Worm (Caenorhabditis elegans) whole organism, young adult: ENCODE measurements around the gene Y39A1A.24.
A peak's percentile ranks its signal among the peaks of the same experiment; 100 is the strongest.

Source experiments
- B0035.1 ChIP-seq: sonication (generic microtip); optimal IDR thresholded peaks from 2 replicates; lab custom pipeline; 2016; ENCODE audit warnings: missing genetic modification characterization, mild to moderate bottlenecking, missing compliant biosample characterization, missing genotype, missing genetic modification reagents
- F10E7.11 ChIP-seq: sonication (generic microtip); optimal IDR thresholded peaks from 2 replicates; lab custom pipeline; 2017; ENCODE audit warnings: mild to moderate bottlenecking, missing genetic modification characterization, moderate library complexity, missing compliant biosample characterization
- F33H1.4 ChIP-seq: fragments of 200-800 bp; sonication (Bioruptor generic); IDR thresholded peaks from 2 replicates; pipeline ENCODE4 v1.3.6; 2022; ENCODE audit warnings: missing genetic modification reagents, missing genetic modification characterization, missing compliant biosample characterization
- F49E8.2 ChIP-seq: sonication (generic microtip); optimal IDR thresholded peaks from 3 replicates; lab custom pipeline; 2017; ENCODE audit warnings: missing genetic modification characterization, mild to moderate bottlenecking, missing compliant biosample characterization, antibody characterized with exemption, moderate library complexity; ENCODE audit not compliant: insufficient read depth
- Y79H2A.3 ChIP-seq: fragments of 200-800 bp; sonication (Bioruptor generic); conservative IDR thresholded peaks from 2 replicates; pipeline ENCODE4 v1.3.6; 2022; ENCODE audit warnings: missing genetic modification reagents, missing genetic modification characterization, missing compliant biosample characterization
- Y95B8A.8 ChIP-seq: fragments of 200-800 bp; sonication (Bioruptor generic); IDR thresholded peaks from 2 replicates; pipeline ENCODE4 v1.3.6; 2022; ENCODE audit warnings: missing genetic modification reagents, missing genetic modification characterization, missing compliant biosample characterization
- ZK185.1 ChIP-seq: sonication (generic microtip); optimal IDR thresholded peaks from 2 replicates; lab custom pipeline; 2016; ENCODE audit warnings: mild to moderate bottlenecking, missing genetic modification characterization, missing compliant biosample characterization; ENCODE audit not compliant: poor library complexity, severe bottlenecking
- athp-1 ChIP-seq: sonication (generic microtip); optimal IDR thresholded peaks from 2 replicates; lab custom pipeline; 2017; ENCODE audit warnings: mild to moderate bottlenecking, missing genetic modification characterization, missing compliant biosample characterization
- attf-3 ChIP-seq: fragments of 200-800 bp; sonication (Bioruptor generic); conservative IDR thresholded peaks from 2 replicates; pipeline ENCODE4 v1.3.6; 2022; ENCODE audit warnings: missing genetic modification reagents, missing genetic modification characterization, missing compliant biosample characterization
- attf-5 ChIP-seq: fragments of 200-800 bp; sonication (Bioruptor generic); optimal IDR thresholded peaks from 2 replicates; lab custom pipeline; 2018; ENCODE audit warnings: mild to moderate bottlenecking, missing genetic modification characterization, missing compliant biosample characterization
- cebp-1 ChIP-seq, 2 experiments: fragments of 200-800 bp in 1 of 2; sonication (Bioruptor generic) in 1 of 2; sonication (generic microtip) in 1 of 2; IDR thresholded peaks in 1 of 2; optimal IDR thresholded peaks in 1 of 2; 2 replicates each; pipeline versions ENCODE4 v1.3.6 to Lab custom; 2017 to 2022; ENCODE audit warnings: missing compliant biosample characterization in 2 of 2, missing genetic modification characterization in 2 of 2, mild to moderate bottlenecking in 1 of 2, missing genetic modification reagents in 1 of 2, moderate library complexity in 1 of 2
- ceh-40 ChIP-seq: fragments of 200-800 bp; sonication (Bioruptor generic); IDR thresholded peaks from 2 replicates; pipeline ENCODE4 v1.3.6; 2022; ENCODE audit warnings: missing genetic modification characterization, missing compliant biosample characterization
- ceh-91 ChIP-seq: fragments of 200-800 bp; sonication (Bioruptor generic); IDR thresholded peaks from 2 replicates; pipeline ENCODE4 v1.3.6; 2022; ENCODE audit warnings: missing genetic modification reagents, missing genetic modification characterization, missing compliant biosample characterization
- die-1 ChIP-seq: sonication (generic microtip); optimal IDR thresholded peaks from 2 replicates; lab custom pipeline; 2016; ENCODE audit warnings: missing genotype, mild to moderate bottlenecking, missing genetic modification characterization, missing compliant biosample characterization
- dpl-1 ChIP-seq: fragments of 150-350 bp; optimal IDR thresholded peaks from 2 replicates; lab custom pipeline; 2014; ENCODE audit warnings: missing biosample characterization, missing genetic modification reagents, missing genetic modification characterization
- egl-18 ChIP-seq: fragments of 200-800 bp; sonication (Bioruptor generic); IDR thresholded peaks from 2 replicates; pipeline ENCODE4 v1.3.6; 2022; ENCODE audit warnings: missing genetic modification reagents, missing genetic modification characterization, missing compliant biosample characterization
- ekl-4 ChIP-seq: fragments of 200-800 bp; sonication (Bioruptor generic); IDR thresholded peaks from 2 replicates; pipeline ENCODE4 v1.3.6; 2022; ENCODE audit warnings: missing genetic modification reagents, missing genetic modification characterization, missing compliant biosample characterization
- gei-17 ChIP-seq: fragments of 200-800 bp; sonication (Bioruptor generic); optimal IDR thresholded peaks from 2 replicates; lab custom pipeline; 2018; ENCODE audit warnings: mild to moderate bottlenecking, missing genetic modification characterization, missing compliant biosample characterization
- him-1 ChIP-seq: sonication (generic microtip); optimal IDR thresholded peaks from 2 replicates; lab custom pipeline; 2016; ENCODE audit warnings: missing genotype, missing genetic modification reagents, missing genetic modification characterization, missing compliant biosample characterization
- hmg-1.2 ChIP-seq: fragments of 200-800 bp; sonication (Bioruptor generic); IDR thresholded peaks from 2 replicates; pipeline ENCODE4 v1.3.6; 2022; ENCODE audit warnings: missing genetic modification reagents, missing genetic modification characterization, missing compliant biosample characterization
- hsf-1 ChIP-seq: fragments of 200-800 bp; sonication (Bioruptor generic); IDR thresholded peaks from 2 replicates; pipeline ENCODE4 v1.3.6; 2022; ENCODE audit warnings: missing genetic modification reagents, missing genetic modification characterization, missing compliant biosample characterization
- let-607 ChIP-seq, 2 experiments: fragments of 200-800 bp in 1 of 2; sonication (Bioruptor generic) in 1 of 2; sonication (generic microtip) in 1 of 2; optimal IDR thresholded peaks; 2 replicates each; lab custom pipeline; 2016 to 2018; ENCODE audit warnings: mild to moderate bottlenecking in 2 of 2, missing compliant biosample characterization in 2 of 2, missing genetic modification characterization in 2 of 2, moderate library complexity in 2 of 2, missing genotype in 1 of 2
- lin-40 ChIP-seq: sonication (generic microtip); optimal IDR thresholded peaks from 2 replicates; lab custom pipeline; 2016; ENCODE audit warnings: missing genetic modification characterization, mild to moderate bottlenecking, missing compliant biosample characterization, missing genotype, missing genetic modification reagents
- lsl-1 ChIP-seq: fragments of 200-800 bp; sonication (Bioruptor generic); optimal IDR thresholded peaks from 2 replicates; lab custom pipeline; 2018; ENCODE audit warnings: mild to moderate bottlenecking, missing genetic modification characterization, moderate library complexity, missing compliant biosample characterization
- madf-3 ChIP-seq: fragments of 200-800 bp; sonication (Bioruptor generic); IDR thresholded peaks from 2 replicates; pipeline ENCODE4 v1.3.6; 2022; ENCODE audit warnings: missing genetic modification reagents, missing genetic modification characterization, missing compliant biosample characterization
- mcd-1 ChIP-seq: fragments of 200-800 bp; sonication (Bioruptor generic); IDR thresholded peaks from 2 replicates; pipeline ENCODE4 v1.3.6; 2022; ENCODE audit warnings: missing genetic modification reagents, missing genetic modification characterization, missing compliant biosample characterization
- mel-28 ChIP-seq: sonication (generic microtip); optimal IDR thresholded peaks from 2 replicates; lab custom pipeline; 2016; ENCODE audit warnings: borderline replicate concordance, mild to moderate bottlenecking, missing genetic modification characterization, missing compliant biosample characterization
- mes-4 ChIP-seq: sonication (generic microtip); optimal IDR thresholded peaks from 2 replicates; lab custom pipeline; 2016; ENCODE audit warnings: missing genotype, missing genetic modification characterization, missing compliant biosample characterization
- mxl-1 ChIP-seq: sonication (generic microtip); optimal IDR thresholded peaks from 2 replicates; lab custom pipeline; 2016; ENCODE audit warnings: missing genetic modification characterization, missing compliant biosample characterization
- nfyb-1 ChIP-seq: fragments of 200-800 bp; sonication (Bioruptor generic); IDR thresholded peaks from 2 replicates; pipeline ENCODE4 v1.3.6; 2022; ENCODE audit warnings: missing genetic modification reagents, missing genetic modification characterization, missing compliant biosample characterization
- nhr-80 ChIP-seq: sonication (generic microtip); optimal IDR thresholded peaks from 2 replicates; lab custom pipeline; 2016; ENCODE audit warnings: missing genetic modification characterization, missing compliant biosample characterization
- rcor-1 ChIP-seq: fragments of 200-800 bp; sonication (Bioruptor generic); IDR thresholded peaks from 2 replicates; pipeline ENCODE4 v1.3.6; 2022; ENCODE audit warnings: missing genetic modification reagents, missing genetic modification characterization, missing compliant biosample characterization
- snpc-4 ChIP-seq, 5 experiments: fragments of 150-350 bp in 1 of 5; sonication (generic microtip) in 4 of 5; optimal IDR thresholded peaks; 2 replicates each; lab custom pipeline; 2014 to 2018; ENCODE audit warnings: missing genetic modification characterization in 5 of 5, missing biosample characterization in 3 of 5, antibody characterized with exemption in 2 of 5, mild to moderate bottlenecking in 2 of 5, missing compliant biosample characterization in 2 of 5, missing genotype in 2 of 5, moderate library complexity in 2 of 5, missing genetic modification reagents in 1 of 5
- somi-1 ChIP-seq: fragments of 200-800 bp; sonication (Bioruptor generic); optimal IDR thresholded peaks from 2 replicates; lab custom pipeline; 2018; ENCODE audit warnings: mild to moderate bottlenecking, missing genetic modification characterization, missing compliant biosample characterization
- sptf-2 ChIP-seq: fragments of 200-800 bp; sonication (Bioruptor generic); optimal IDR thresholded peaks from 2 replicates; lab custom pipeline; 2018; ENCODE audit warnings: mild to moderate bottlenecking, missing genetic modification characterization, missing compliant biosample characterization
- tbp1 ChIP-seq: fragments of 200-800 bp; sonication (Bioruptor generic); optimal IDR thresholded peaks from 2 replicates; lab custom pipeline; 2018; ENCODE audit warnings: mild to moderate bottlenecking, missing genetic modification characterization, missing compliant biosample characterization
- tbx-9 ChIP-seq: sonication (generic microtip); optimal IDR thresholded peaks from 2 replicates; lab custom pipeline; 2016; ENCODE audit warnings: borderline replicate concordance, missing genetic modification characterization, inconsistent platforms, missing compliant biosample characterization
- tlf-1 ChIP-seq: fragments of 200-800 bp; sonication (Bioruptor generic); optimal IDR thresholded peaks from 2 replicates; lab custom pipeline; 2018; ENCODE audit warnings: mild to moderate bottlenecking, missing genetic modification characterization, missing compliant biosample characterization
- unc-62 ChIP-seq: fragments of 150-350 bp; optimal IDR thresholded peaks from 2 replicates; lab custom pipeline; 2014; ENCODE audit warnings: missing biosample characterization, missing genetic modification reagents, missing genetic modification characterization
- ztf-18 ChIP-seq: sonication (generic microtip); optimal IDR thresholded peaks from 2 replicates; lab custom pipeline; 2016; ENCODE audit warnings: missing genotype, mild to moderate bottlenecking, missing genetic modification characterization, missing compliant biosample characterization
- ztf-3 ChIP-seq: fragments of 200-800 bp; sonication (Bioruptor generic); optimal IDR thresholded peaks from 2 replicates; lab custom pipeline; 2018; ENCODE audit warnings: mild to moderate bottlenecking, missing genetic modification characterization, missing compliant biosample characterization

Y39A1A.24 gene

ce11 chrIII:10624564-10624963 lies 12.1 kb downstream of the Y39A1A.24 start (continued):
- TF ChIP-seq Y95B8A.8 (GFP tag; lab: Robert Waterston, UW) (no peak), athp-1 (peak; percentile 70), ZK185.1 (tag; lab: Kevin White, UChicago) (peak; percentile 85), unc-62 (GFP tag; lab: Kevin White, UChicago) (no peak), hsf-1 (GFP tag; lab: Robert Waterston, UW) (peak; percentile 53; the same call in 1 of the 2 replicates), mxl-1 (tag; lab: Kevin White, UChicago) (peak; percentile 52), tbx-9 (no peak), gei-17 (GFP tag; lab: Kevin White, UChicago) (no peak), F10E7.11 (tag; lab: Kevin White, UChicago) (peak; percentile 51), attf-3 (GFP tag; lab: Robert Waterston, UW) (no peak), nhr-80 (tag; lab: Kevin White, UChicago) (peak; percentile 15), sptf-2 (GFP tag; lab: Kevin White, UChicago) (peak; percentile 85), ztf-18 (tag; lab: Kevin White, UChicago) (peak; percentile 76), rcor-1 (GFP tag; lab: Robert Waterston, UW) (peak; percentile 51; the same call in 1 of the 2 replicates), egl-18 (GFP tag; lab: Robert Waterston, UW) (no peak), ceh-40 (GFP tag; lab: Robert Waterston, UW) (0 out of 2 replicates have a peak, but pooled peaks have one; percentile 62), ekl-4 (peak; percentile 81), F49E8.2 (tag; lab: Kevin White, UChicago) (peak; percentile 73), dpl-1 (GFP tag; lab: Kevin White, UChicago) (no peak), mes-4 (tag; lab: Kevin White, UChicago) (no peak), ceh-91 (GFP tag; lab: Robert Waterston, UW) (peak; percentile 32; the same call in 1 of the 2 replicates), B0035.1 (tag; lab: Kevin White, UChicago) (peak; percentile 19), lsl-1 (peak; percentile 57), F33H1.4 (GFP tag; lab: Robert Waterston, UW) (peak; percentile 31), tlf-1 (GFP tag; lab: Kevin White, UChicago) (peak; percentile 15), him-1 (tag; lab: Kevin White, UChicago) (peak; percentile 42), cebp-1 (GFP tag; IDR thresholded peaks at IDR 0.05; lab: Robert Waterston, UW) (0 out of 2 replicates have a peak, but pooled peaks have one; percentile 17), cebp-1 (tag; optimal IDR thresholded peaks at IDR 0.05; lab: Kevin White, UChicago) (peak; percentile 61), mel-28 (tag; lab: Kevin White, UChicago) (peak; percentile 49), madf-3 (GFP tag; lab: Robert Waterston, UW) (peak; percentile 83), Y79H2A.3 (GFP tag; lab: Robert Waterston, UW) (0 out of 2 replicates have a peak, but pooled peaks have one; percentile 59)

- TF ChIP-seq let-607 (tag; optimal IDR thresholded peaks at IDR 0.05; lab: Kevin White, UChicago) (peak in 1 of 2 experiments; percentile 1), lin-40 (tag; lab: Kevin White, UChicago) (peak; percentile 32), nfyb-1 (0 out of 2 replicates have a peak, but pooled peaks have one; percentile 34), ztf-3 (GFP tag; lab: Kevin White, UChicago) (no peak), snpc-4 (GFP tag; optimal IDR thresholded peaks at IDR 0.05; lab: Kevin White, UChicago) (no peak), snpc-4 (tag; optimal IDR thresholded peaks at IDR 0.05; lab: Kevin White, UChicago) (peak in 1 of 4 experiments; percentile 18), hmg-1.2 (peak; percentile 99), F33H1.4 (GFP tag; lab: Robert Waterston, UW) (peak; percentile 14; the same call in 1 of the 2 replicates), somi-1 (GFP tag; lab: Kevin White, UChicago) (no peak), attf-5 (GFP tag; lab: Kevin White, UChicago) (peak; percentile 24), die-1 (tag; lab: Kevin White, UChicago) (no peak), tbp1 (GFP tag; lab: Kevin White, UChicago) (peak; percentile 9), mcd-1 (GFP tag; lab: Robert Waterston, UW) (peak; percentile 24; the same call in 1 of the 2 replicates)
Observed at ce11 chrIII:10628360-10628759, 15.9 kb downstream of the Y39A1A.24 start.
